Worm (Caenorhabditis elegans) whole organism, mixed stage, embryonic: ENCODE results near the gene tag-325.

ENCODE experiments used
- bed-3 ChIP-seq: fragments of 200-800 bp; sonication (Bioruptor generic); optimal IDR thresholded peaks from 3 replicates; lab custom pipeline; 2018; ENCODE audit warnings: mild to moderate bottlenecking, missing genetic modification characterization, moderate library complexity, missing compliant biosample characterization
- ces-1 ChIP-seq: fragments of 150-350 bp; optimal IDR thresholded peaks from 2 replicates; lab custom pipeline; 2014; ENCODE audit warnings: missing biosample characterization, missing genetic modification reagents, missing genetic modification characterization
- elt-3 ChIP-seq: fragments of 150-350 bp; optimal IDR thresholded peaks from 2 replicates; lab custom pipeline; 2014; ENCODE audit warnings: missing biosample characterization, missing genetic modification characterization
- lsy-2 ChIP-seq: fragments of 150-350 bp; optimal IDR thresholded peaks from 2 replicates; lab custom pipeline; 2014; ENCODE audit warnings: missing biosample characterization, missing genetic modification characterization
- nhr-76 ChIP-seq: sonication (generic microtip); optimal IDR thresholded peaks from 2 replicates; lab custom pipeline; 2017; ENCODE audit warnings: missing biosample characterization, missing genetic modification characterization
- tbx-8 ChIP-seq: fragments of 200-800 bp; sonication (Bioruptor generic); optimal IDR thresholded peaks from 2 replicates; lab custom pipeline; 2018; ENCODE audit warnings: mild to moderate bottlenecking, missing genetic modification characterization, moderate library complexity, missing compliant biosample characterization
- unc-120 ChIP-seq: sonication (generic microtip); optimal IDR thresholded peaks from 2 replicates; lab custom pipeline; 2017; ENCODE audit warnings: missing genetic modification characterization, missing compliant biosample characterization; ENCODE audit not compliant: poor library complexity, severe bottlenecking
- ztf-11 ChIP-seq: fragments of 150-350 bp; optimal IDR thresholded peaks from 2 replicates; lab custom pipeline; 2014; ENCODE audit warnings: missing biosample characterization, missing genetic modification characterization

- no peak for TF ChIP-seq lsy-2 (tag; lab: Kevin White, UChicago)
- TF ChIP-seq ztf-11 (tag; lab: Kevin White, UChicago): no peak
- TF ChIP-seq bed-3: no peak
- no peak for TF ChIP-seq elt-3 (tag; lab: Kevin White, UChicago)
- TF ChIP-seq unc-120 (tag; lab: Kevin White, UChicago): no peak
- TF ChIP-seq nhr-76 (tag; lab: Kevin White, UChicago): no peak
- TF ChIP-seq ces-1: no peak
- no peak for TF ChIP-seq tbx-8
Measured at ce11 chrIII:4802707-4803106, 6.1 kb downstream of the tag-325 start, which contains the start of gene metl-5.
